Fruit fly (Drosophila melanogaster): Measurements from ENCODE around the gene HDAC1.

HDAC1 gene

DNA sequence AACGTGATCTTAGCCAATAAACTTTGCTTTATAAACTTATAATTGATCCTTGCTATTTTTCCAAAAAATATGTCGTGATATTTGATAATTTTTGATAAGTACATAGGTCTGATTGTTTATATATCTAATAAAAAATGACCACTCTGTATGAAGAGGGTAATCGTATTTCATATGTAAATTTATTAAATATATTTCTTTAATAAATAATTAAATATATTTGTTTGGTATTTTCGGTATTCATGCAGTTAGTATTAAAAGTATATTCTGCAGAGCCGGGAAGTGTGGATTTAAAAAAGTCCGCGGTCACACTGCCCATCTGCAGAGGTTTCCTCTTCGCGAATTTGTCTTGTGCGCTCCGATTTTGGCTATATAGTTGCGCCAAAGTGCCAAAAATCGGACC is at the start of gene HDAC1:
Gene HDAC1 (plus strand): TSS at position 301 of the 400 bp plus-strand sequence.
- TF ChIP-seq Dfd (GFP tag; optimal IDR thresholded peaks at IDR 0.05) (no peak), pan (optimal IDR thresholded peaks at IDR 0.05) (no peak), Hnf4 (GFP tag; optimal IDR thresholded peaks at IDR 0.05) (no peak)

DNA sequence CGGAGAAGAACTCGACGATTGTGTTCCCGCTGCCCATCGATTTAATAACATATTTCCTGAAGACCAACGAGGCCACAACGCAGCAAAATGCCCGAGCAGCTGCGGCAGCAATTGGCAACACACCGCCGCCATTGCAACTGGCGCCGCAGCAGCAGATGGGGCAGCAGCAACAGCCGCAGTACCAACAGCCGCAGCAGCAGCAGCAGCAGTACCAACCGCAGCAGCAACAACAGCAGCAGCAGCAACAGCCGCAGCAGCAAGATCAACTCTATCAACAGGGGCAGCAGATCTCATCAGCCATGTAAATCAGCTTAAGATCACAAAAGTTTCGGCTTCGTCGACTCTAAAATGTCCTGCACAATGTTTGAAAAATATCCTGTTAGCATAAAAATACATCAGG is 36.5 kb upstream of the HDAC1 start:
- TF ChIP-seq Dfd (GFP tag; optimal IDR thresholded peaks at IDR 0.05) (peak; percentile 95), dmrt93B (GFP tag; optimal IDR thresholded peaks at IDR 0.05) (no peak)

DNA sequence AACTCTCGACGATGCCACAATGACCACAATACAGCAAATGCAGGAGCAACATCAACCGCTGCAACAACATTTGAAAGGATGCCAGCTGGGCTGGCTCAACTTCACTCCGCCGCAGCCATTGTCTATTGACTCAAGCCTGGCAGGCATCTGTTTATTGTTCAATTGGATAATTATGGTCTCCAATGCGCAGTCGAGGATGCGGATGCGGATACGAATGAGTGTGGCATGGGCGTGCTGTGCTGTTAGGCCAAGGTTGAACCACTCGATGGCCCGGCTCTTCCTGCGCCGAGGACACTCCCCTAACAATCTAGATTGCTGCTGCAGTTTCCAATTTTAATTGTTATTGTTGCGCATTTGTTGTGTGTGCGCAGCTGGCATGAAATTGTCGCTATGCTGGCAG is 26.8 kb upstream of the HDAC1 start:
- TF ChIP-seq GATAd (GFP tag; optimal IDR thresholded peaks at IDR 0.05) (no peak), OdsH (GFP tag; optimal IDR thresholded peaks at IDR 0.05) (no peak), Sp1 (GFP tag; optimal IDR thresholded peaks at IDR 0.05) (no peak), fru (GFP tag; optimal IDR thresholded peaks at IDR 0.05) (no peak), brk (GFP tag; optimal IDR thresholded peaks at IDR 0.05) (no peak), dsf (GFP tag; optimal IDR thresholded peaks at IDR 0.05; ENCODE audit: borderline replicate concordance) (no peak), CG32264 (GFP tag; optimal IDR thresholded peaks at IDR 0.05) (no peak), Hr83 (GFP tag; optimal IDR thresholded peaks at IDR 0.05; ENCODE audit: poor library complexity, severe bottlenecking) (no peak), sage (GFP tag; optimal IDR thresholded peaks at IDR 0.05) (no peak), h (GFP tag; optimal IDR thresholded peaks at IDR 0.05) (no peak), Mio (GFP tag; optimal IDR thresholded peaks at IDR 0.05) (no peak), lola (GFP tag; optimal IDR thresholded peaks at IDR 0.05) (no peak), Abd-B (GFP tag; optimal IDR thresholded peaks at IDR 0.05) (no peak), Hnf4 (GFP tag; optimal IDR thresholded peaks at IDR 0.05) (no peak), Dfd (GFP tag; optimal IDR thresholded peaks at IDR 0.05) (no peak), woc (GFP tag; optimal IDR thresholded peaks at IDR 0.05) (no peak)

DNA sequence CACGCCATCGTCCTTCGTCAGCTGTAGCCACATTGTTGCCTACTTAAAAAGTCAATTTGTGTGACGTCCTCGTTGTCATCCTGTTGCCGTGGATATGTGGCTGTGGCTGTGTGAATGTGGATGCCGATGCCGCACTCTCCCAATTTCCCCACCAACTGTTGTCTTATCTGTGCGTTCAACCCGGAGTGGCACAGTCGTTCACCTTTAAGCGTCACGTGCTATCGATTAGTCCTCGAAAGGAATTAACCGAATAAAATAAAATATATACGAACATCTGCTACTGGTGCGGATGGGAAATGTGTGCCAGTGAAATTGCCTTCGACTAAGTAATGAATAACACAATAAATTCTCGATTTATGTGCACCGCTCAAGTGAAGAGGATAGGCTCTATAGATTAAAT is 24.2 kb upstream of the HDAC1 start:
- TF ChIP-seq GATAd (GFP tag; optimal IDR thresholded peaks at IDR 0.05), result no peak
- TF ChIP-seq Vsx2 (GFP tag; optimal IDR thresholded peaks at IDR 0.05; ENCODE audit: partially characterized antibody), result no peak
- no peak for TF ChIP-seq psq (GFP tag; optimal IDR thresholded peaks at IDR 0.05)
- TF ChIP-seq pan (optimal IDR thresholded peaks at IDR 0.05), result no peak
- no peak for TF ChIP-seq woc (GFP tag; optimal IDR thresholded peaks at IDR 0.05)
- TF ChIP-seq Mio (GFP tag; optimal IDR thresholded peaks at IDR 0.05), result no peak
- no peak for TF ChIP-seq dmrt93B (GFP tag; optimal IDR thresholded peaks at IDR 0.05)
- TF ChIP-seq N (GFP tag; optimal IDR thresholded peaks at IDR 0.05), result no peak
- no peak for TF ChIP-seq Hr78 (GFP tag; optimal IDR thresholded peaks at IDR 0.05)
- no peak for TF ChIP-seq OdsH (GFP tag; optimal IDR thresholded peaks at IDR 0.05)
- no peak for TF ChIP-seq h (GFP tag; optimal IDR thresholded peaks at IDR 0.05)
- no peak for TF ChIP-seq Jra (GFP tag; optimal IDR thresholded peaks at IDR 0.05)

DNA sequence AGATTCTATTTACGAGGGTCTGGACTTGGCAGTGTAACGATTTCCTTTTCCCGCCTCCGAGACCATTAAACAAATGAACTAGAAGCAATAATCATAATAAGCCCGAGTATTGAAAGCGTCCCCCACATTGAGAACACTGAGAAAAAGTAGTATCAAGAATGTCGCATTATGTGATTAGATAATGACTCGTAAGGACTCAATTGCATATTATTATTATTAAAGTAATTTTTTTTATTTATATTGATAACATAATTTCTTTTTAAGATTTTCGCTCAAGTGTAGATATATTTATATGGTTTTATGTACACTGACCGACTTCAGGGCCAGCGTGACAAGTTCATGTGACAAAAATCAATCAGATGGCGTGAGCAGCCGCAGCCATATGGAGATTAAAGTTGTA is 23.1 kb upstream of the HDAC1 start:
- TF ChIP-seq jim (GFP tag; optimal IDR thresholded peaks at IDR 0.05) (no peak), Mio (GFP tag; optimal IDR thresholded peaks at IDR 0.05) (no peak), Rel (GFP tag; optimal IDR thresholded peaks at IDR 0.05) (no peak), Rel (tag; optimal IDR thresholded peaks at IDR 0.05) (no peak), sv (GFP tag; optimal IDR thresholded peaks at IDR 0.05) (no peak), dsf (GFP tag; optimal IDR thresholded peaks at IDR 0.05; ENCODE audit: borderline replicate concordance) (no peak), fru (GFP tag; optimal IDR thresholded peaks at IDR 0.05) (no peak), psq (GFP tag; optimal IDR thresholded peaks at IDR 0.05) (no peak), h (GFP tag; optimal IDR thresholded peaks at IDR 0.05) (no peak), dmrt93B (GFP tag; optimal IDR thresholded peaks at IDR 0.05) (no peak), Jra (GFP tag; optimal IDR thresholded peaks at IDR 0.05) (no peak), foxo (GFP tag; optimal IDR thresholded peaks at IDR 0.05) (no peak), HLH106 (tag; optimal IDR thresholded peaks at IDR 0.05) (no peak), Vsx2 (GFP tag; optimal IDR thresholded peaks at IDR 0.05; ENCODE audit: partially characterized antibody) (no peak), dl (GFP tag; optimal IDR thresholded peaks at IDR 0.05; ENCODE audit: insufficient read depth in 1 of 2, partially characterized antibody in 2 of 2) (no peak), Myc (optimal IDR thresholded peaks at IDR 0.05) (no peak), brk (GFP tag; optimal IDR thresholded peaks at IDR 0.05) (no peak), OdsH (GFP tag; optimal IDR thresholded peaks at IDR 0.05) (no peak), pan (optimal IDR thresholded peaks at IDR 0.05) (no peak), br (GFP tag; optimal IDR thresholded peaks at IDR 0.05) (no peak), ey (GFP tag; optimal IDR thresholded peaks at IDR 0.05) (no peak)

All from whole organism, wandering third instar larva.